Worm (Caenorhabditis elegans) whole organism, L1 larva: ENCODE measurements around the gene atg-7.

Experiments used
- C16A3.4 ChIP-seq: fragments of 150-350 bp; optimal IDR thresholded peaks from 2 replicates; lab custom pipeline; 2014; ENCODE audit warnings: missing biosample characterization, missing genetic modification characterization
- F16B12.6 ChIP-seq: fragments of 150-350 bp; optimal IDR thresholded peaks from 2 replicates; lab custom pipeline; 2014; ENCODE audit warnings: missing biosample characterization, missing genetic modification characterization
- Y116A8C.19 ChIP-seq: sonication (generic microtip); optimal IDR thresholded peaks from 2 replicates; lab custom pipeline; 2016; ENCODE audit warnings: missing compliant biosample characterization, missing genetic modification characterization, borderline replicate concordance
- alr-1 ChIP-seq: fragments of 200-800 bp; sonication (Bioruptor generic); optimal IDR thresholded peaks from 2 replicates; lab custom pipeline; 2018; ENCODE audit warnings: borderline replicate concordance, mild to moderate bottlenecking, missing genetic modification characterization, missing compliant biosample characterization
- aly-2 ChIP-seq: fragments of 150-350 bp; optimal IDR thresholded peaks from 2 replicates; lab custom pipeline; 2014; ENCODE audit warnings: missing biosample characterization, missing genetic modification characterization
- blmp-1 ChIP-seq: fragments of 150-350 bp; optimal IDR thresholded peaks from 2 replicates; lab custom pipeline; 2014; ENCODE audit warnings: missing biosample characterization, missing genetic modification characterization
- ceh-8 ChIP-seq: fragments of 200-800 bp; sonication (Bioruptor generic); optimal IDR thresholded peaks from 2 replicates; lab custom pipeline; 2018; ENCODE audit warnings: mild to moderate bottlenecking, missing genetic modification characterization, moderate library complexity, missing compliant biosample characterization
- ceh-82 ChIP-seq, 3 experiments: fragments of 150-350 bp in 1 of 3; sonication (generic microtip) in 2 of 3; optimal IDR thresholded peaks; 2 replicates each; lab custom pipeline; 2014 to 2017; ENCODE audit warnings: missing biosample characterization in 3 of 3, missing genetic modification characterization in 3 of 3
- ceh-90 ChIP-seq: sonication (generic microtip); optimal IDR thresholded peaks from 2 replicates; lab custom pipeline; 2016; ENCODE audit warnings: missing genetic modification characterization, missing compliant biosample characterization
- ces-1 ChIP-seq: fragments of 150-350 bp; optimal IDR thresholded peaks from 2 replicates; lab custom pipeline; 2014; ENCODE audit warnings: missing biosample characterization, missing genetic modification reagents, missing genetic modification characterization
- efl-1 ChIP-seq, 4 experiments: fragments of 150-350 bp; optimal IDR thresholded peaks in 3 of 4; peaks in 1 of 4; 1 replicate in 1 of 4; 2 replicates in 3 of 4; lab custom pipeline; 2014; ENCODE audit warnings: missing biosample characterization in 2 of 4, missing genetic modification characterization in 2 of 4, missing genetic modification reagents in 2 of 4
- egl-13 ChIP-seq: sonication (generic microtip); optimal IDR thresholded peaks from 2 replicates; lab custom pipeline; 2016; ENCODE audit warnings: missing genotype, missing genetic modification reagents, missing genetic modification characterization, missing compliant biosample characterization
- elt-3 ChIP-seq, 6 experiments: fragments of 150-350 bp in 1 of 6; sonication (generic microtip); optimal IDR thresholded peaks; 2 replicates each; lab custom pipeline; 2017 to 2018; ENCODE audit warnings: missing biosample characterization in 6 of 6, missing genetic modification characterization in 6 of 6, inconsistent platforms in 1 of 6
- fkh-8 ChIP-seq: sonication (generic microtip); optimal IDR thresholded peaks from 2 replicates; lab custom pipeline; 2016; ENCODE audit warnings: mild to moderate bottlenecking, missing genetic modification characterization, missing compliant biosample characterization
- grh-1 ChIP-seq: fragments of 200-800 bp; sonication (Bioruptor generic); IDR thresholded peaks from 2 replicates; pipeline ENCODE4 v1.3.6; 2022; ENCODE audit warnings: missing genetic modification reagents, missing genetic modification characterization, missing compliant biosample characterization
- irx-1 ChIP-seq: sonication (generic microtip); optimal IDR thresholded peaks from 2 replicates; lab custom pipeline; 2016; ENCODE audit warnings: missing genetic modification characterization, missing compliant biosample characterization
- lin-35 ChIP-seq, 2 experiments: fragments of 150-350 bp; optimal IDR thresholded peaks; 2 replicates each; lab custom pipeline; 2014; ENCODE audit warnings: missing biosample characterization in 2 of 2, missing genetic modification characterization in 2 of 2, missing genetic modification reagents in 2 of 2
- lsy-2 ChIP-seq, 2 experiments: fragments of 150-350 bp; optimal IDR thresholded peaks; 2 replicates each; lab custom pipeline; 2014; ENCODE audit warnings: missing biosample characterization in 2 of 2, missing genetic modification characterization in 2 of 2
- mab-9 ChIP-seq: fragments of 200-800 bp; sonication (Bioruptor generic); IDR thresholded peaks from 2 replicates; pipeline ENCODE4 v1.3.6; 2022; ENCODE audit warnings: missing genetic modification reagents, missing genetic modification characterization, missing compliant biosample characterization
- mep-1 ChIP-seq: fragments of 150-350 bp; optimal IDR thresholded peaks from 2 replicates; lab custom pipeline; 2014; ENCODE audit warnings: missing biosample characterization, missing genetic modification characterization
- nhr-11 ChIP-seq: fragments of 150-350 bp; optimal IDR thresholded peaks from 2 replicates; lab custom pipeline; 2014; ENCODE audit warnings: missing biosample characterization, missing genetic modification characterization
- nhr-12 ChIP-seq: sonication (generic microtip); optimal IDR thresholded peaks from 2 replicates; lab custom pipeline; 2017; ENCODE audit warnings: missing biosample characterization, missing genetic modification characterization
- nhr-19 ChIP-seq: fragments of 200-800 bp; sonication (Bioruptor generic); conservative IDR thresholded peaks from 2 replicates; pipeline ENCODE4 v1.3.6; 2022; ENCODE audit warnings: missing genetic modification characterization, missing compliant biosample characterization
- nhr-237 ChIP-seq: fragments of 150-350 bp; optimal IDR thresholded peaks from 2 replicates; lab custom pipeline; 2014; ENCODE audit warnings: missing biosample characterization, missing genetic modification characterization
- nhr-28 ChIP-seq: fragments of 150-350 bp; optimal IDR thresholded peaks from 2 replicates; lab custom pipeline; 2014; ENCODE audit warnings: missing biosample characterization, missing genetic modification characterization
- nhr-71 ChIP-seq: sonication (generic microtip); optimal IDR thresholded peaks from 2 replicates; lab custom pipeline; 2016; ENCODE audit warnings: mild to moderate bottlenecking, missing genetic modification characterization, moderate library complexity, missing compliant biosample characterization
- nhr-76 ChIP-seq: sonication (generic microtip); optimal IDR thresholded peaks from 2 replicates; lab custom pipeline; 2017; ENCODE audit warnings: missing biosample characterization, missing genetic modification characterization
- nhr-77 ChIP-seq: fragments of 150-350 bp; optimal IDR thresholded peaks from 2 replicates; lab custom pipeline; 2014; ENCODE audit warnings: missing biosample characterization, missing genetic modification characterization
- nhr-84 ChIP-seq: sonication (generic microtip); optimal IDR thresholded peaks from 2 replicates; lab custom pipeline; 2017; ENCODE audit warnings: missing biosample characterization, missing genetic modification characterization
- pag-3 ChIP-seq: sonication (generic microtip); optimal IDR thresholded peaks from 2 replicates; lab custom pipeline; 2017; ENCODE audit warnings: missing genetic modification characterization, mild to moderate bottlenecking, missing compliant biosample characterization, antibody characterized with exemption, borderline replicate concordance; ENCODE audit not compliant: insufficient read depth
- pax-3 ChIP-seq: fragments of 200-800 bp; sonication (Bioruptor generic); optimal IDR thresholded peaks from 2 replicates; lab custom pipeline; 2018; ENCODE audit warnings: mild to moderate bottlenecking, missing genetic modification characterization, moderate library complexity, missing compliant biosample characterization
- rnt-1 ChIP-seq: sonication (generic microtip); optimal IDR thresholded peaks from 2 replicates; lab custom pipeline; 2016; ENCODE audit warnings: mild to moderate bottlenecking, missing genetic modification characterization, moderate library complexity, missing compliant biosample characterization
- snu-23 ChIP-seq: sonication (generic microtip); optimal IDR thresholded peaks from 2 replicates; lab custom pipeline; 2016; ENCODE audit warnings: missing genetic modification characterization, missing compliant biosample characterization
- sptf-1 ChIP-seq: fragments of 150-350 bp; optimal IDR thresholded peaks from 2 replicates; lab custom pipeline; 2014; ENCODE audit warnings: missing biosample characterization, missing genetic modification characterization
- sup-37 ChIP-seq: fragments of 200-800 bp; sonication (Bioruptor generic); optimal IDR thresholded peaks from 2 replicates; lab custom pipeline; 2018; ENCODE audit warnings: mild to moderate bottlenecking, missing genetic modification characterization, missing compliant biosample characterization
- tbx-2 ChIP-seq: sonication (generic microtip); optimal IDR thresholded peaks from 2 replicates; lab custom pipeline; 2016; ENCODE audit warnings: missing genetic modification characterization, missing compliant biosample characterization
- unc-98 ChIP-seq: fragments of 200-800 bp; sonication (Bioruptor generic); IDR thresholded peaks from 2 replicates; pipeline ENCODE4 v1.3.6; 2022; ENCODE audit warnings: missing genetic modification characterization, missing compliant biosample characterization
- ztf-11 ChIP-seq, 2 experiments: sonication (generic microtip); optimal IDR thresholded peaks; 2 replicates each; lab custom pipeline; 2016 to 2017; ENCODE audit warnings: missing genetic modification characterization in 2 of 2, missing biosample characterization in 1 of 2, missing compliant biosample characterization in 1 of 2

atg-7 gene

DNA sequence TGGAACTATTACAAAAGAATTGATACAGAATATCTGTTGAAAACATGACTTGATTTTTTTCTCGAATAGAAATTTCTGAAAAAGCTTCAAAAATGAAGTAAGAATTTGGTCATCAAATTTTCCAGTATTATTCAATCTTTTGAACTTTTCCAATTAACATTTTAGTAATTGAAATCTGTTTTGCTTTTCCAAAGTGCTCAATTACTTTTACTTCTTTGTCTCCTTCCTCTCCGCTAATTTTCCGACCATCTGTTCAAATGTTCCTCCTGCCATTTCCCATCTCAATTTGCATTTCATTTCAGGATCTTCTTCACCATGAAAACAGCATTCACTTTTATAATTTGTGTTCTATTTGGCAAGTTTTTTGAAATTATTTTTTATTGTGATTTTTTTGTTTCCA lies 32.0 kb downstream of the atg-7 start, which contains the start of gene F36H1.11:
F36H1.11 (plus strand) TSS at position 301 of the 400 bp plus-strand sequence.
- TF ChIP-seq efl-1 (optimal IDR thresholded peaks at IDR 0.05; lab: Kevin White, UChicago) (no peak), efl-1 (GFP tag; optimal IDR thresholded peaks at IDR 0.05 in 1 of 2; lab: Kevin White, UChicago) (no peak), mab-9 (GFP tag; lab: Robert Waterston, UW) (no peak), nhr-84 (tag; lab: Kevin White, UChicago) (no peak), ceh-8 (GFP tag; lab: Kevin White, UChicago) (no peak), pag-3 (tag; lab: Kevin White, UChicago) (no peak), mep-1 (tag; lab: Kevin White, UChicago) (no peak), ceh-90 (tag; lab: Kevin White, UChicago) (no peak), unc-98 (GFP tag; lab: Robert Waterston, UW) (no peak), aly-2 (tag; lab: Kevin White, UChicago) (no peak), F16B12.6 (tag; lab: Kevin White, UChicago) (no peak), egl-13 (tag; lab: Kevin White, UChicago) (no peak), nhr-71 (tag; lab: Kevin White, UChicago) (no peak), nhr-28 (tag; lab: Kevin White, UChicago) (no peak)

- no peak for TF ChIP-seq nhr-11 (tag; lab: Kevin White, UChicago)
- no peak for TF ChIP-seq nhr-19 (GFP tag; lab: Robert Waterston, UW)
- no peak for TF ChIP-seq sup-37 (GFP tag; lab: Kevin White, UChicago)
- TF ChIP-seq blmp-1 (tag; lab: Kevin White, UChicago) = no peak
- TF ChIP-seq nhr-77 (tag; lab: Kevin White, UChicago) = no peak
- no peak for TF ChIP-seq fkh-8 (tag; lab: Kevin White, UChicago)
- TF ChIP-seq Y116A8C.19 (tag; lab: Kevin White, UChicago) = no peak
- no peak for TF ChIP-seq ceh-8 (GFP tag; lab: Kevin White, UChicago)
- TF ChIP-seq lin-35 (GFP tag; optimal IDR thresholded peaks at IDR 0.05; lab: Kevin White, UChicago) = no peak
- no peak for TF ChIP-seq ceh-82 (tag; optimal IDR thresholded peaks at IDR 0.05; lab: Kevin White, UChicago)
- no peak for TF ChIP-seq grh-1 (GFP tag; lab: Robert Waterston, UW)
Measured at ce11 chrIV:11044377-11044776, 36.5 kb downstream of the atg-7 start.

DNA sequence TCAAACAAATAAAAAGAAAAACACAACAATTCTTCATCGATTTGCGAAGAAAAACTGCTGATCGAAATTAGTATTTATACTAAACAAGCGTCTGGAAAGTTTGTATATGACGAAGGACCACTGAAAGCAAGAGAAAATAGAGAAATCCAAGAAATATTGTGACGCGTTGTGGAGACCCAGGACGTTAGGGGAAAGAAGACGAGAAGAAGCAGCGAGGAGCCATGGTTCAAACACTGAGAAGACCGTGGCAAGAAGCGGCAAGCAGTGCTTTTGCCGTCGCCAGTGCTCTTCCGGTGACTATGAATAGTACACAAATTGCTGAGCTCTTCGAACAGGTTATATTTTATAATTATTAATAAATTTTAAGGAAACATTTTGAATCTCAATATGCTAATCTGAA lies 42.2 kb downstream of the atg-7 start:
- no peak for TF ChIP-seq alr-1 (tag; lab: Kevin White, UChicago)
- TF ChIP-seq ceh-90 (tag; lab: Kevin White, UChicago) = no peak
- TF ChIP-seq sptf-1 (tag; lab: Kevin White, UChicago) = no peak
- peak in 1 of 2 experiments; percentile 7 for TF ChIP-seq lsy-2 (tag; optimal IDR thresholded peaks at IDR 0.05; lab: Kevin White, UChicago)
- peak; percentile 1 for TF ChIP-seq rnt-1 (tag; lab: Kevin White, UChicago)
- TF ChIP-seq efl-1 (optimal IDR thresholded peaks at IDR 0.05; lab: Kevin White, UChicago) = peak in 1 of 2 experiments; percentile 27
- TF ChIP-seq efl-1 (GFP tag; optimal IDR thresholded peaks at IDR 0.05 in 1 of 2; lab: Kevin White, UChicago) = peak in 1 of 2 experiments; percentile 22
- no peak for TF ChIP-seq elt-3 (tag; optimal IDR thresholded peaks at IDR 0.05; lab: Kevin White, UChicago)
- TF ChIP-seq nhr-76 (tag; lab: Kevin White, UChicago) = no peak
- no peak for TF ChIP-seq nhr-12
- TF ChIP-seq irx-1 (tag; lab: Kevin White, UChicago) = no peak
- TF ChIP-seq nhr-237 (tag; lab: Kevin White, UChicago) = no peak
- no peak for TF ChIP-seq nhr-19 (GFP tag; lab: Robert Waterston, UW)
- TF ChIP-seq ces-1 (GFP tag; lab: Kevin White, UChicago) = no peak
- TF ChIP-seq snu-23 (GFP tag; lab: Kevin White, UChicago) = peak; percentile 15

ce11 chrIV:11038618-11038664 lies 42.4 kb downstream of the atg-7 start, which contains the start of gene kdin-1:
Gene kdin-1 (plus strand): TSS chrIV:11038655.
- TF ChIP-seq pax-3 (no peak), tbx-2 (tag; lab: Kevin White, UChicago) (no peak), ztf-11 (tag; optimal IDR thresholded peaks at IDR 0.05; lab: Kevin White, UChicago) (no peak), C16A3.4 (tag; lab: Kevin White, UChicago) (no peak), pag-3 (tag; lab: Kevin White, UChicago) (no peak)
